Fruit fly (Drosophila melanogaster): Measurements from ENCODE around the gene CG6999.
A peak's percentile ranks its signal among the peaks of the same experiment; 100 is the strongest.

The CG6999 gene

dm6 chrX:9120828-9121754 lies 32.9 kb downstream of the CG6999 start (continued):
- TF ChIP-seq CG10543 (GFP tag; optimal IDR thresholded peaks at IDR 0.05) (no peak), scrt (GFP tag; optimal IDR thresholded peaks at IDR 0.05) (peak; percentile 4), CG11456 (GFP tag; IDR thresholded peaks at IDR 0.05) (0 out of 3 replicates have a peak, but pooled peaks have one; percentile 10), seq (GFP tag; IDR thresholded peaks at IDR 0.05) (no peak), da (GFP tag; optimal IDR thresholded peaks at IDR 0.05) (no peak), CG8359 (GFP tag; optimal IDR thresholded peaks at IDR 0.05; ENCODE audit: borderline replicate concordance) (peak; percentile 18), CG9932 (GFP tag; IDR thresholded peaks at IDR 0.05) (no peak), Poxn (GFP tag; IDR thresholded peaks at IDR 0.05) (no peak), CG2712 (tag; optimal IDR thresholded peaks at IDR 0.05) (peak; percentile 55), CG4707 (GFP tag; optimal IDR thresholded peaks at IDR 0.05) (peak; percentile 1), Med (GFP tag) (peak; percentile 86), Rfx (GFP tag; IDR thresholded peaks at IDR 0.05) (peak; percentile 34; the same call in 1 of the 2 replicates), Hmx (GFP tag; optimal IDR thresholded peaks at IDR 0.05) (no peak), Sox102F (GFP tag; optimal IDR thresholded peaks at IDR 0.05) (peak; percentile 63), Hand (GFP tag; optimal IDR thresholded peaks at IDR 0.05) (peak; percentile 12), CG3281 (GFP tag; optimal IDR thresholded peaks at IDR 0.05) (peak; percentile 55), pb (GFP tag; optimal IDR thresholded peaks at IDR 0.05) (no peak), nerfin-1 (tag; optimal IDR thresholded peaks at IDR 0.05) (peak; percentile 6), CG2678 (tag; optimal IDR thresholded peaks at IDR 0.05) (peak; percentile 67), twi (tag; optimal IDR thresholded peaks at IDR 0.05) (no peak), ab (GFP tag; optimal IDR thresholded peaks at IDR 0.05) (no peak), hth (optimal IDR thresholded peaks at IDR 0.05) (no peak), CG2129 (GFP tag; IDR thresholded peaks at IDR 0.05; ENCODE audit: partially characterized antibody) (no peak), CG4424 (GFP tag; optimal IDR thresholded peaks at IDR 0.05) (peak; percentile 21), kay (GFP tag; optimal IDR thresholded peaks at IDR 0.05) (peak; percentile 2), Taf1 (GFP tag; IDR thresholded peaks at IDR 0.05) (peak; percentile 19; the same call in 1 of the 2 replicates), chinmo (GFP tag; IDR thresholded peaks at IDR 0.05; ENCODE audit: partially characterized antibody) (no peak), zen (tag; optimal IDR thresholded peaks at IDR 0.05) (peak; percentile 8), crc (GFP tag; optimal IDR thresholded peaks at IDR 0.05) (no peak), h (optimal IDR thresholded peaks at IDR 0.05) (no peak), Dad (GFP tag; optimal IDR thresholded peaks at IDR 0.05) (no peak), cg (GFP tag; optimal IDR thresholded peaks at IDR 0.05) (peak; percentile 22), gcm (GFP tag; optimal IDR thresholded peaks at IDR 0.05) (peak; percentile 7), CG11695 (GFP tag; IDR thresholded peaks at IDR 0.05) (peak; percentile 31; the same call in 1 of the 3 replicates), CG11398 (GFP tag; optimal IDR thresholded peaks at IDR 0.05) (no peak), CG11247 (GFP tag; IDR thresholded peaks at IDR 0.05) (no peak), CG15011 (GFP tag; optimal IDR thresholded peaks at IDR 0.05) (peak; percentile 14), CG14014 (GFP tag; IDR thresholded peaks at IDR 0.05) (peak; percentile 47), CG6254 (GFP tag; optimal IDR thresholded peaks at IDR 0.05) (peak; percentile 19), Sox100B (GFP tag; optimal IDR thresholded peaks at IDR 0.05) (peak; percentile 26), CG3407 (GFP tag; optimal IDR thresholded peaks at IDR 0.05) (no peak), Atf-2 (GFP tag; optimal IDR thresholded peaks at IDR 0.05) (peak; percentile 17), ash1 (GFP tag; optimal IDR thresholded peaks at IDR 0.05) (no peak), chn (GFP tag; optimal IDR thresholded peaks at IDR 0.05) (no peak), CG7372 (GFP tag; IDR thresholded peaks at IDR 0.05) (0 out of 2 replicates have a peak, but pooled peaks have one; percentile 12), CG6854 (GFP tag; optimal IDR thresholded peaks at IDR 0.05) (peak; percentile 18), CG2120 (GFP tag; optimal IDR thresholded peaks at IDR 0.05) (peak; percentile 68), CG12299 (tag; optimal IDR thresholded peaks at IDR 0.05) (no peak), pho (GFP tag; optimal IDR thresholded peaks at IDR 0.05) (peak; percentile 6)

Measured in whole organism, embryonic.